Worm (Caenorhabditis elegans): ENCODE measurements around the gene F53F4.12.

The F53F4.12 gene

ce11 chrV:13598370-13598769 is 27.5 kb upstream of the F53F4.12 start:
- no peak for TF ChIP-seq mml-1 (tag; optimal IDR thresholded peaks at IDR 0.05)
- no peak for TF ChIP-seq daf-12 (tag; optimal IDR thresholded peaks at IDR 0.05)
- no peak for TF ChIP-seq nhr-237 (tag; optimal IDR thresholded peaks at IDR 0.05)
- TF ChIP-seq ztf-11 (tag; optimal IDR thresholded peaks at IDR 0.05): no peak
- no peak for TF ChIP-seq ceh-82 (tag; optimal IDR thresholded peaks at IDR 0.05)
- no peak for TF ChIP-seq nhr-23 (tag; optimal IDR thresholded peaks at IDR 0.05)

- TF ChIP-seq ceh-28 (tag; optimal IDR thresholded peaks at IDR 0.05): no peak
- TF ChIP-seq pha-4 (tag; optimal IDR thresholded peaks at IDR 0.05): no peak
- TF ChIP-seq ztf-4 (tag; optimal IDR thresholded peaks at IDR 0.05): no peak
- no peak for TF ChIP-seq elt-1 (tag; optimal IDR thresholded peaks at IDR 0.05)
- no peak for TF ChIP-seq ama-1 (optimal IDR thresholded peaks at IDR 0.05)
- no peak for TF ChIP-seq elt-3 (tag; optimal IDR thresholded peaks at IDR 0.05)
- TF ChIP-seq tbx-2 (tag; optimal IDR thresholded peaks at IDR 0.05): no peak
- no peak for TF ChIP-seq egl-5 (tag; optimal IDR thresholded peaks at IDR 0.05)
- no peak for TF ChIP-seq egl-27 (tag; optimal IDR thresholded peaks at IDR 0.05)
- no peak for TF ChIP-seq pqm-1 (tag; optimal IDR thresholded peaks at IDR 0.05)
These were observed 25.0 kb upstream of the F53F4.12 start, which contains the start of gene rdy-2 for ce11 chrV:13600882-13601281. TSS of gene rdy-2 (minus strand) at chrV:13600982.

- no peak for TF ChIP-seq ceh-16 (tag; optimal IDR thresholded peaks at IDR 0.05)
- TF ChIP-seq nhr-43 (tag; optimal IDR thresholded peaks at IDR 0.05; ENCODE audit: poor library complexity, severe bottlenecking): peak; percentile 96
- peak; percentile 27 for TF ChIP-seq nhr-25 (tag; optimal IDR thresholded peaks at IDR 0.05)
These were observed 19.1 kb upstream of the F53F4.12 start, which contains the start of gene fmo-4 for ce11 chrV:13606651-13607242. TSS of gene fmo-4 (minus strand) at chrV:13606701.

- no peak for TF ChIP-seq nfya-1 (tag; optimal IDR thresholded peaks at IDR 0.05; ENCODE audit: insufficient read depth)
- TF ChIP-seq nhr-76 (tag; optimal IDR thresholded peaks at IDR 0.05): no peak
- peak; percentile 44 for TF ChIP-seq nhr-23 (tag; optimal IDR thresholded peaks at IDR 0.05)
- TF ChIP-seq nhr-43 (tag; optimal IDR thresholded peaks at IDR 0.05; ENCODE audit: poor library complexity, severe bottlenecking): peak; percentile 12
These were observed 17.4 kb upstream of the F53F4.12 start for ce11 chrV:13608486-13608885.

ce11 chrV:13609806-13610205 is 16.0 kb upstream of the F53F4.12 start:
- TF ChIP-seq nhr-23 (tag; optimal IDR thresholded peaks at IDR 0.05) (peak; percentile 66), ceh-82 (tag; optimal IDR thresholded peaks at IDR 0.05) (no peak)

ce11 chrV:13611782-13612181 is 14.1 kb upstream of the F53F4.12 start, which contains the start of gene spig-9:
TSS of gene spig-9 (minus strand) at chrV:13611882.
- no peak for TF ChIP-seq nhr-76 (tag; optimal IDR thresholded peaks at IDR 0.05)

- TF ChIP-seq unc-62 (GFP tag; optimal IDR thresholded peaks at IDR 0.05): no peak
- no peak for TF ChIP-seq nhr-23 (tag; optimal IDR thresholded peaks at IDR 0.05)
- TF ChIP-seq ZK546.5 (tag; optimal IDR thresholded peaks at IDR 0.05): no peak
- TF ChIP-seq egl-27 (tag; optimal IDR thresholded peaks at IDR 0.05): no peak
- no peak for TF ChIP-seq nhr-43 (tag; optimal IDR thresholded peaks at IDR 0.05; ENCODE audit: poor library complexity, severe bottlenecking)
- no peak for TF ChIP-seq elt-2 (tag; optimal IDR thresholded peaks at IDR 0.05)
- TF ChIP-seq lsy-12 (tag; optimal IDR thresholded peaks at IDR 0.05): no peak
- no peak for TF ChIP-seq lin-15B (tag; optimal IDR thresholded peaks at IDR 0.05)
- TF ChIP-seq nhr-77 (tag; optimal IDR thresholded peaks at IDR 0.05): no peak
- TF ChIP-seq elt-1 (tag; optimal IDR thresholded peaks at IDR 0.05): no peak
These were observed 12.0 kb upstream of the F53F4.12 start, which contains the start of gene F53F4.7 for ce11 chrV:13613870-13614269. TSS of gene F53F4.7 (minus strand) at chrV:13613970.

- no peak for TF ChIP-seq nhr-23 (tag; optimal IDR thresholded peaks at IDR 0.05)
- TF ChIP-seq ztf-4 (tag; optimal IDR thresholded peaks at IDR 0.05): no peak
- no peak for TF ChIP-seq nhr-237 (tag; optimal IDR thresholded peaks at IDR 0.05)
- TF ChIP-seq ama-1 (optimal IDR thresholded peaks at IDR 0.05): no peak
- no peak for TF ChIP-seq daf-12 (tag; optimal IDR thresholded peaks at IDR 0.05)
- no peak for TF ChIP-seq sea-2 (GFP tag; optimal IDR thresholded peaks at IDR 0.05)
- TF ChIP-seq nhr-67 (tag; optimal IDR thresholded peaks at IDR 0.05): no peak
- no peak for TF ChIP-seq ceh-16 (tag; optimal IDR thresholded peaks at IDR 0.05)
- no peak for TF ChIP-seq elt-1 (tag; optimal IDR thresholded peaks at IDR 0.05)
- TF ChIP-seq nhr-12 (tag; optimal IDR thresholded peaks at IDR 0.05): no peak
These were observed 6.1 kb upstream of the F53F4.12 start, which contains the start of gene srd-11 for ce11 chrV:13619752-13620151. TSS of gene srd-11 (minus strand) at chrV:13619852.

Data from whole organism, L3 larva.